Worm (Caenorhabditis elegans): ENCODE data around the gene srv-1.

ce11 chrIII:6871668-6872067 is 21.5 kb downstream of the srv-1 start:
- TF ChIP-seq pha-4 (tag; optimal IDR thresholded peaks at IDR 0.05) = no peak
- no peak for TF ChIP-seq unc-62 (GFP tag; optimal IDR thresholded peaks at IDR 0.05)
- no peak for TF ChIP-seq sem-2 (GFP tag; optimal IDR thresholded peaks at IDR 0.05)
- TF ChIP-seq flh-1 (GFP tag; optimal IDR thresholded peaks at IDR 0.05) = no peak
- no peak for TF ChIP-seq ceh-39 (tag; optimal IDR thresholded peaks at IDR 0.05)
- no peak for TF ChIP-seq unc-39 (tag; optimal IDR thresholded peaks at IDR 0.05)
- TF ChIP-seq snpc-4 (tag; optimal IDR thresholded peaks at IDR 0.05) = no peak
- no peak for TF ChIP-seq nhr-76 (tag; optimal IDR thresholded peaks at IDR 0.05)
- TF ChIP-seq ceh-83 (GFP tag; optimal IDR thresholded peaks at IDR 0.05) = no peak

Data from whole organism, mixed stage, embryonic.